Worm (Caenorhabditis elegans) whole organism, early embryonic: ENCODE results near the gene memi-1.

Experiments
- B0310.2 ChIP-seq: sonication (generic microtip); optimal IDR thresholded peaks from 2 replicates; lab custom pipeline; 2016; ENCODE audit warnings: mild to moderate bottlenecking, missing genetic modification characterization, missing compliant biosample characterization
- F13C5.2 ChIP-seq: sonication (generic microtip); optimal IDR thresholded peaks from 2 replicates; lab custom pipeline; 2017; ENCODE audit warnings: mild to moderate bottlenecking, missing genetic modification characterization, inconsistent platforms, missing compliant biosample characterization
- ama-1 ChIP-seq: fragments of 150-350 bp; optimal IDR thresholded peaks from 2 replicates; lab custom pipeline; 2014
- ceh-13 ChIP-seq: fragments of 200-800 bp; sonication (Bioruptor generic); optimal IDR thresholded peaks from 2 replicates; lab custom pipeline; 2018; ENCODE audit warnings: mild to moderate bottlenecking, missing genetic modification characterization, missing compliant biosample characterization
- ceh-36 ChIP-seq: sonication (generic microtip); optimal IDR thresholded peaks from 2 replicates; lab custom pipeline; 2016; ENCODE audit warnings: missing genetic modification characterization, inconsistent platforms, missing compliant biosample characterization
- ets-7 ChIP-seq: sonication (generic microtip); optimal IDR thresholded peaks from 2 replicates; lab custom pipeline; 2016; ENCODE audit warnings: missing genotype, missing genetic modification characterization, missing compliant biosample characterization
- flt-1 ChIP-seq: fragments of 200-800 bp; sonication (Bioruptor generic); IDR thresholded peaks from 2 replicates; pipeline ENCODE4 v1.3.6; 2022; ENCODE audit warnings: missing genetic modification characterization, missing compliant biosample characterization
- hmbx-1 ChIP-seq: sonication (generic microtip); optimal IDR thresholded peaks from 2 replicates; lab custom pipeline; 2016; ENCODE audit warnings: mild to moderate bottlenecking, missing genetic modification characterization, missing compliant biosample characterization
- hmg-4 ChIP-seq: fragments of 200-800 bp; sonication (Bioruptor generic); optimal IDR thresholded peaks from 2 replicates; lab custom pipeline; 2018; ENCODE audit warnings: mild to moderate bottlenecking, missing genetic modification characterization, missing compliant biosample characterization
- hnd-1 ChIP-seq: sonication (generic microtip); optimal IDR thresholded peaks from 2 replicates; lab custom pipeline; 2016; ENCODE audit warnings: missing genetic modification characterization, missing compliant biosample characterization
- pes-1 ChIP-seq: fragments of 200-800 bp; sonication (Bioruptor generic); IDR thresholded peaks from 2 replicates; pipeline ENCODE4 v1.3.6; 2022; ENCODE audit warnings: missing genetic modification reagents, missing genetic modification characterization, missing compliant biosample characterization
- sea-1 ChIP-seq: fragments of 200-800 bp; sonication (Bioruptor generic); conservative IDR thresholded peaks from 2 replicates; pipeline ENCODE4 v1.3.6; 2022; ENCODE audit warnings: missing genetic modification characterization, missing compliant biosample characterization
- tra-4 ChIP-seq: sonication (generic microtip); optimal IDR thresholded peaks from 2 replicates; lab custom pipeline; 2017; ENCODE audit warnings: missing genetic modification characterization, missing compliant biosample characterization

- TF ChIP-seq hmg-4 (GFP tag; lab: Kevin White, UChicago) (no peak), B0310.2 (tag; lab: Kevin White, UChicago) (no peak), ceh-36 (no peak), ama-1 (lab: Kevin White, UChicago) (no peak), hmbx-1 (no peak), F13C5.2 (no peak), hnd-1 (tag; lab: Kevin White, UChicago) (no peak), tra-4 (tag; lab: Kevin White, UChicago) (no peak), sea-1 (GFP tag; lab: Robert Waterston, UW) (no peak), ceh-13 (GFP tag; lab: Kevin White, UChicago) (no peak), pes-1 (no peak), ets-7 (tag; lab: Kevin White, UChicago) (no peak), flt-1 (GFP tag; lab: Robert Waterston, UW) (no peak)
Measured at ce11 chrIV:4802494-4802893, 42.3 kb upstream of the memi-1 start, which contains the start of gene dpf-7.
